Worm (Caenorhabditis elegans): Measurements from ENCODE around the gene ptc-1.

DNA sequence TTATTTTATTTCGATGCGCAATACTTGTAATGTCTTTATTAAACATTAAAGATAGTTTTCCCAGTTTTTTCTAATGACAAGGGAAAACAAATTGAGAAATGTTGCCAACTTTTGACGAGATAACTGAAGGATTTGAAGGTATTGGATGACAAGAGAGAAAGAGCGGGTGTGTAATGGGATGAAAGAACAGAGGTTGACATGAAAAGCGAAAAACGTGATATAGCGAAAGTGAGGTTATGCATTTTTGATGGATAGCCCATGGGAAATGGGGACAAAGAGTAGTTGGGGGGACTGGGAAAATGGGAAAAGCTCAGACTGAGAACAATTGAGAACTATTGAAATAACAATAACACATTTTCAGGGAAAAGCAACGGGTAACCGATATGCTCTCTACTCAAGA, 2.2 kb downstream of the ptc-1 start:
- TF ChIP-seq C08G9.2 (tag; optimal IDR thresholded peaks at IDR 0.05), result no peak
- TF ChIP-seq K09A11.1 (tag; optimal IDR thresholded peaks at IDR 0.05; ENCODE audit: insufficient read depth), result no peak
